Worm (Caenorhabditis elegans) whole organism, young adult: ENCODE measurements around the gene srh-241.

Source experiments
- B0035.1 ChIP-seq: sonication (generic microtip); optimal IDR thresholded peaks from 2 replicates; lab custom pipeline; 2016; ENCODE audit warnings: missing genetic modification characterization, mild to moderate bottlenecking, missing compliant biosample characterization, missing genotype, missing genetic modification reagents
- D2030.7 ChIP-seq: fragments of 200-800 bp; sonication (Bioruptor generic); IDR thresholded peaks from 2 replicates; pipeline ENCODE4 v1.3.6; 2022; ENCODE audit warnings: missing genetic modification reagents, missing genetic modification characterization, missing compliant biosample characterization
- F37B4.10 ChIP-seq: fragments of 200-800 bp; sonication (Bioruptor generic); IDR thresholded peaks from 2 replicates; pipeline ENCODE4 v1.3.6; 2022; ENCODE audit warnings: missing genetic modification characterization, missing compliant biosample characterization
- F57C9.4 ChIP-seq: sonication (generic microtip); optimal IDR thresholded peaks from 2 replicates; lab custom pipeline; 2017; ENCODE audit warnings: mild to moderate bottlenecking, missing genetic modification characterization, missing compliant biosample characterization
- akir-1 ChIP-seq: fragments of 200-800 bp; sonication (Bioruptor generic); optimal IDR thresholded peaks from 2 replicates; lab custom pipeline; 2018; ENCODE audit warnings: mild to moderate bottlenecking, missing genetic modification characterization, moderate library complexity, missing compliant biosample characterization
- bed-1 ChIP-seq: fragments of 200-800 bp; sonication (Bioruptor generic); IDR thresholded peaks from 2 replicates; pipeline ENCODE4 v1.3.6; 2022; ENCODE audit warnings: missing genetic modification reagents, missing genetic modification characterization, missing compliant biosample characterization
- him-1 ChIP-seq: sonication (generic microtip); optimal IDR thresholded peaks from 2 replicates; lab custom pipeline; 2016; ENCODE audit warnings: missing genotype, missing genetic modification reagents, missing genetic modification characterization, missing compliant biosample characterization
- lin-40 ChIP-seq: sonication (generic microtip); optimal IDR thresholded peaks from 2 replicates; lab custom pipeline; 2016; ENCODE audit warnings: missing genetic modification characterization, mild to moderate bottlenecking, missing compliant biosample characterization, missing genotype, missing genetic modification reagents
- nhr-120 ChIP-seq: fragments of 200-800 bp; sonication (Bioruptor generic); IDR thresholded peaks from 2 replicates; pipeline ENCODE4 v1.3.6; 2022; ENCODE audit warnings: missing genetic modification characterization, missing compliant biosample characterization
- snpc-4 ChIP-seq, 5 experiments: fragments of 150-350 bp in 1 of 5; sonication (generic microtip) in 4 of 5; optimal IDR thresholded peaks; 2 replicates each; lab custom pipeline; 2014 to 2018; ENCODE audit warnings: missing genetic modification characterization in 5 of 5, missing biosample characterization in 3 of 5, antibody characterized with exemption in 2 of 5, mild to moderate bottlenecking in 2 of 5, missing compliant biosample characterization in 2 of 5, missing genotype in 2 of 5, moderate library complexity in 2 of 5, missing genetic modification reagents in 1 of 5
- ztf-28 ChIP-seq: fragments of 200-800 bp; sonication (Bioruptor generic); IDR thresholded peaks from 2 replicates; pipeline ENCODE4 v1.3.6; 2022; ENCODE audit warnings: missing genetic modification reagents, missing genetic modification characterization, missing compliant biosample characterization

DNA sequence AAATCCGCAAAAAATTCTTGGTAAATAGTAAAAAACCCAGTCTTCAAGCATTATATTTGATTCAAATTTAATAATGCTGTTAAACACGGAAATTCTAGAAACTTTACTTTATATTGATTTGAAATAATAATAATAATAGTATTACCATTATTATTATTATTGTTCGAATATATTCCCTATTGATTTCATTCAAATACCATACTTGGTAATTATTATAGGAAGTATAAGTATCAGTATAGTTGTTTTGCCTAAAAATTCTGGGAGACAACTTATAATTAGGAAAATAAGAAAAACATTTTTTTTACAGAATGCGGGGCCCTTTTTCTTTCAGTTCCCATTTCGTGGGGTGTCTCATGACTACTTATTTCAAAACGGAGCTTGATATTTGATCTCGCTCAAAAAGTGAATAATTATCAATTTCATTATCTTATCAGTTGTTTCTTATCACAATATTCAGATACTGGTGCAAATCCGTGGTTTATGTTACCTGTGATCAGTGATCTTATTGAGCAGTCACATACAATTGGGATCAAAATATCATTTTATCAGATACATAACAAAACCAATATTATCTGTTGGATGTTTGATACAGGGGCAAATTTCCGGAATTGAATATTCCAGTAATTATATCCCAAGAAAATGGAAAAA is 21.0 kb downstream of the srh-241 start, which contains the start of gene srj-49:
- TF ChIP-seq snpc-4 (GFP tag; optimal IDR thresholded peaks at IDR 0.05; lab: Kevin White, UChicago): no peak
- no peak for TF ChIP-seq snpc-4 (tag; optimal IDR thresholded peaks at IDR 0.05; lab: Kevin White, UChicago)
- TF ChIP-seq D2030.7 (GFP tag; lab: Robert Waterston, UW): no peak
- TF ChIP-seq akir-1 (GFP tag; lab: Kevin White, UChicago): no peak
- TF ChIP-seq B0035.1 (tag; lab: Kevin White, UChicago): no peak
- no peak for TF ChIP-seq F57C9.4 (tag; lab: Kevin White, UChicago)
- no peak for TF ChIP-seq nhr-120 (GFP tag; lab: Robert Waterston, UW)
- no peak for TF ChIP-seq him-1 (tag; lab: Kevin White, UChicago)
- TF ChIP-seq bed-1 (GFP tag; lab: Robert Waterston, UW): no peak
- TF ChIP-seq ztf-28 (GFP tag; lab: Robert Waterston, UW): no peak
- no peak for TF ChIP-seq F37B4.10 (GFP tag; lab: Robert Waterston, UW)
- no peak for TF ChIP-seq lin-40 (tag; lab: Kevin White, UChicago)
